Worm (Caenorhabditis elegans) whole organism, midembryonic: ENCODE results near the gene C16A11.3.

Experiments used
- T22C8.4 ChIP-seq: fragments of 200-800 bp; sonication (Bioruptor generic); IDR thresholded peaks from 2 replicates; pipeline ENCODE4 v1.3.6; 2022; ENCODE audit warnings: missing genetic modification characterization, missing compliant biosample characterization
- cog-1 ChIP-seq: sonication (generic microtip); optimal IDR thresholded peaks from 2 replicates; lab custom pipeline; 2016; ENCODE audit warnings: missing genetic modification characterization, missing compliant biosample characterization
- flt-1 ChIP-seq: fragments of 200-800 bp; sonication (Bioruptor generic); IDR thresholded peaks from 2 replicates; pipeline ENCODE4 v1.3.6; 2022; ENCODE audit warnings: missing genetic modification characterization, missing compliant biosample characterization
- klf-2 ChIP-seq: fragments of 200-800 bp; sonication (Bioruptor generic); conservative IDR thresholded peaks from 2 replicates; pipeline ENCODE4 v1.3.6; 2022; ENCODE audit warnings: missing genetic modification reagents, missing genetic modification characterization, missing compliant biosample characterization
- med-1 ChIP-seq: sonication (generic microtip); optimal IDR thresholded peaks from 2 replicates; lab custom pipeline; 2017; ENCODE audit warnings: missing genetic modification characterization, mild to moderate bottlenecking, missing compliant biosample characterization, antibody characterized with exemption, missing genetic modification reagents; ENCODE audit not compliant: insufficient read depth
- ref-1 ChIP-seq: fragments of 200-800 bp; sonication (Bioruptor generic); conservative IDR thresholded peaks from 2 replicates; pipeline ENCODE4 v1.3.6; 2022; ENCODE audit warnings: missing genetic modification reagents, missing genetic modification characterization, missing compliant biosample characterization
- tab-1 ChIP-seq: fragments of 200-800 bp; sonication (Bioruptor generic); IDR thresholded peaks from 2 replicates; pipeline ENCODE4 v1.3.6; 2022; ENCODE audit warnings: missing genetic modification characterization, missing compliant biosample characterization
- ztf-23 ChIP-seq: fragments of 200-800 bp; sonication (Bioruptor generic); IDR thresholded peaks from 2 replicates; pipeline ENCODE4 v1.3.6; 2022; ENCODE audit warnings: missing genetic modification reagents, missing genetic modification characterization, missing compliant biosample characterization
- ztf-29 ChIP-seq: fragments of 200-800 bp; sonication (Bioruptor generic); IDR thresholded peaks from 2 replicates; pipeline ENCODE4 v1.3.6; 2022; ENCODE audit warnings: missing genetic modification reagents, missing genetic modification characterization, missing compliant biosample characterization

C16A11.3 gene

DNA sequence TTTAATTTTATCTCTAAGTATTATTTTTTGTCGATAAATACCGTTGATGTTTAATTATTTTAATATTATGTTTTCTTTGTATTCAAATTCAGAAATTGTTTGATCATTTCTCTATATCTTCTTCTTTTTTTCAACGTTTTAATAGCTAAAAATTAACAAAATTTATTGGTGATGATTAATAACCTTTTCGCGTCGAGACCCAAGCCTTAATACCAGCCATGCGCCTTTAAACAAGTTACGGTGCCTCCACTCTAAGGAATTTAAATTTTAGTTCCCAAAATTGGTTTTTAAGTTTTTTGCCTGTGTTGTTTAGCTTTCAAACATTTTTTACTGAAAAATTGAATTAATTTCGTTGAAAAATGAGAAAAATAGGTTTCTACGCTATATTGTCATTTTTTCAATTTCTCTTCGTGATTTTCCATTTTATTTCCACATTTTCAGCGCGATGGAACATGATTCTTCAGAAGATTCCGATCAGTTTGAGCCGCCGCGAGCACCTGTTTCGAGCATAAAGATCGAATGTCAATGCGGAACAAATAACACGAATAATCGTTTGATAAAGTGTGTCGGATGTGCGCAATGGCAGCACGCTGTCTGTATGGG lies at the start of gene C16A11.3:
C16A11.3 (plus strand) TSS at position 440 of the 603 bp plus-strand sequence.
- TF ChIP-seq ztf-29, result no peak
- TF ChIP-seq tab-1 (GFP tag; lab: Robert Waterston, UW), result no peak
- TF ChIP-seq T22C8.4 (GFP tag; lab: Robert Waterston, UW), result no peak
- no peak for TF ChIP-seq flt-1 (GFP tag; lab: Robert Waterston, UW)
- TF ChIP-seq klf-2 (GFP tag; lab: Robert Waterston, UW), result no peak
- no peak for TF ChIP-seq ref-1 (GFP tag; lab: Robert Waterston, UW)
- no peak for TF ChIP-seq ztf-23 (GFP tag; lab: Robert Waterston, UW)
- TF ChIP-seq cog-1 (tag; lab: Kevin White, UChicago), result no peak
- no peak for TF ChIP-seq med-1 (GFP tag; lab: Kevin White, UChicago)

DNA sequence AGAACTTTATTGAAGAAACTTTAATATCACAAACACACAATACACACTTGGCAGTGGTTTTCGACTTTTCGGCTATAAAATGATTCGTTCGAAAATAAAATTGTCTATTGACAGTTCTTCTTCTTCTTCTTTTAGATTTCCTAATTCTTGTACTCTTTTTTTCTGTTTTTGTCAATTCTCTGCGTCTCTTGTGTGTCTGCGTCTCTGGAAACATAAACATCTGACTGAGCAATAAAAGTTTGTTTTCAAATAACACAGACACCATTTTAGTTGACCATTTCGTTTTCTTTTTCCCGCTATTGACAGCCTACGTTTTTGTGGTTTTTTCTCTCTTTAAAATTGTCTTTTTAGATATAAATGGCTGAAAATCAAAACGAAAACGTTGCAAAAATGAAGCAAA lies 49.4 kb upstream of the C16A11.3 start, which contains the start of gene R03H10.1:
R03H10.1 (plus strand) TSS at position 352 of the 400 bp plus-strand sequence.
- no peak for TF ChIP-seq T22C8.4 (GFP tag; lab: Robert Waterston, UW)
- no peak for TF ChIP-seq flt-1 (GFP tag; lab: Robert Waterston, UW)
- TF ChIP-seq tab-1 (GFP tag; lab: Robert Waterston, UW), result no peak
- no peak for TF ChIP-seq ztf-29
- no peak for TF ChIP-seq ref-1 (GFP tag; lab: Robert Waterston, UW)
- TF ChIP-seq cog-1 (tag; lab: Kevin White, UChicago), result no peak
- TF ChIP-seq klf-2 (GFP tag; lab: Robert Waterston, UW), result no peak
- TF ChIP-seq med-1 (GFP tag; lab: Kevin White, UChicago), result no peak
- no peak for TF ChIP-seq ztf-23 (GFP tag; lab: Robert Waterston, UW)

DNA sequence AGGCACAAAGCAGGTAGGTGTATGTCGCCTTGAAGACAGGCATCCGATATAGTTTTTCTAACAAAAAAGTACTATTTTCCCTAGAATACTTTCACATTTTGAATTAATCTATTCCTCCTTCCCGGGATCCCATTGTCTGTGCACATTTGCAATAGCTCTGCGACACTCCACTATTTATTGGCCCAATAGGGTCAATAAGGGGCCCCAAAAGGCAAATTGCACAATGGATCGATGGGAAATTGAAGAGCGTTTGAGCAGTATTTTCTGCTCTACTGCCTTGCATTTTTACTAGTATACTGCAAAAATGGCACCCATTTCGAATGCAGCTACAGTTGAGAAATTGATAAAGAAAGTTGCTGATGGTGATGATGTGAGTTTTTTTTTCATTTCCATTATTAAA lies 47.0 kb upstream of the C16A11.3 start, which contains the start of gene R03H10.11:
R03H10.11 (plus strand) TSS at position 301 of the 400 bp plus-strand sequence.
- no peak for TF ChIP-seq T22C8.4 (GFP tag; lab: Robert Waterston, UW)
- no peak for TF ChIP-seq tab-1 (GFP tag; lab: Robert Waterston, UW)
- TF ChIP-seq ztf-29, result no peak
- TF ChIP-seq cog-1 (tag; lab: Kevin White, UChicago), result no peak
- TF ChIP-seq ztf-23 (GFP tag; lab: Robert Waterston, UW), result no peak
- no peak for TF ChIP-seq flt-1 (GFP tag; lab: Robert Waterston, UW)

DNA sequence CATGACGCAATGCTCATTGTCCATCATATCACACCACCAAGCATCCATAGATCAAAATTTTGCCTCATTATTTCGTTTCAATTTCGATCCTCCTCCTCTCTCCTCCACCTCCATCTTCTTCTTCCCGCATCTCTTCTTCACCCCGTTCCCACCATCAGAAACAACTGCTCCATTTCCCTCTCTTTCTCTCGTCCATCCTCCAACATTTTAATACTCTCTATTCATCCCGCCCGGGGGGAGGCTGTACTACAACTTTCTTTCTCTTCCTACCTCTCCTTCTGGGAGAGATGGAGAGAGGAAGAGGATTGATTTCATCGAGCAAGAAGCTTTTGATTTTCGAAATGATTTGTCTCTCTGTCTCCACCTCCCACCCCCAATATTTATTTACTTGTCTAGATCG lies 45.4 kb upstream of the C16A11.3 start:
- TF ChIP-seq ztf-29, result no peak
- TF ChIP-seq T22C8.4 (GFP tag; lab: Robert Waterston, UW), result no peak
- no peak for TF ChIP-seq med-1 (GFP tag; lab: Kevin White, UChicago)
- TF ChIP-seq cog-1 (tag; lab: Kevin White, UChicago), result no peak
- TF ChIP-seq flt-1 (GFP tag; lab: Robert Waterston, UW), result no peak
- no peak for TF ChIP-seq tab-1 (GFP tag; lab: Robert Waterston, UW)
- TF ChIP-seq ref-1 (GFP tag; lab: Robert Waterston, UW), result no peak
- TF ChIP-seq ztf-23 (GFP tag; lab: Robert Waterston, UW), result no peak
- TF ChIP-seq klf-2 (GFP tag; lab: Robert Waterston, UW), result no peak

DNA sequence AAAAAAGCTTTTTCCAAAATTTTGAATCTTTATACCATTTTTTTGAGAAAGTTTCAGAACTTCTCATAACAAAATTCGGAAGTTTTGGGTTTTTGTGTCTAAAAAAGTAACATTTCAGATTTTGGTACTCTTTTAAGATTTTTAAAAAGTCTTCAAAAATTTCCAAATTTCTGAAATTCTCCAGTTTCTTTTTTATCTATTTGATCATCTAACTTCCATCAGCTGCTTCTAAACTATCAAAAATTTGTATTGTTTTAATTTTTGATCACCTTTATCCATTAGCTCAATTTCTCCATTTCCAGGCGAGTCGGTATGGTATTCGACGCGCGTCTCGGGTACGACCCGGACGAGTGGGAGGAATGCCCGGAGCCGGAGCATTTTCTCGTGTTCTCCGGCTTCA lies 43.0 kb upstream of the C16A11.3 start, which contains the start of gene cpna-1:
cpna-1 (plus strand) TSS at position 301 of the 400 bp plus-strand sequence.
- no peak for TF ChIP-seq ref-1 (GFP tag; lab: Robert Waterston, UW)
- no peak for TF ChIP-seq T22C8.4 (GFP tag; lab: Robert Waterston, UW)
- no peak for TF ChIP-seq cog-1 (tag; lab: Kevin White, UChicago)
- no peak for TF ChIP-seq tab-1 (GFP tag; lab: Robert Waterston, UW)
- no peak for TF ChIP-seq ztf-23 (GFP tag; lab: Robert Waterston, UW)
- TF ChIP-seq ztf-29, result no peak
- no peak for TF ChIP-seq flt-1 (GFP tag; lab: Robert Waterston, UW)
- no peak for TF ChIP-seq klf-2 (GFP tag; lab: Robert Waterston, UW)
- TF ChIP-seq med-1 (GFP tag; lab: Kevin White, UChicago), result no peak

DNA sequence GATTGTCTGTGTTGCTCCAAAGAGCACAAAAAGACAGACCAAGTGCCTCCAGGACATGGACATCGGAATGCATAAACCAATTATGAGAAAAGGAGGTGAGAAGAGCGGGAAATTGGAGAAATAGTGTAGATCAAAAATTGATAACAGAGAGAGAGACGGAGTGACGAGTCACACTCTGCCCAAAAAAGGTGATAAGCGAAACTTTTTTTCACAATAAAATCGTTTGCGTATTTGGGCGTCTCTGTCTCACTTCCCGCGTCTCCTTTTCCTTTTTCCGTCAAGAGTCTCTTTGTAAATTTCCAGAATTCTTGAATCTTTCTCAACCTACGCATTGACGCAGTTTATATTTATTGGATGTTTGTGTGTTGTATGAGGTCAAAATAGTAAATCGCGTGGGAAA lies 35.2 kb upstream of the C16A11.3 start, which contains the start of gene mth-2:
mth-2 (minus strand) TSS at position 188 of the 400 bp plus-strand sequence.
- TF ChIP-seq klf-2 (GFP tag; lab: Robert Waterston, UW) (no peak), T22C8.4 (GFP tag; lab: Robert Waterston, UW) (no peak), ztf-29 (no peak), tab-1 (GFP tag; lab: Robert Waterston, UW) (no peak), ztf-23 (GFP tag; lab: Robert Waterston, UW) (no peak), flt-1 (GFP tag; lab: Robert Waterston, UW) (no peak), cog-1 (tag; lab: Kevin White, UChicago) (no peak), ref-1 (GFP tag; lab: Robert Waterston, UW) (no peak), med-1 (GFP tag; lab: Kevin White, UChicago) (no peak)

DNA sequence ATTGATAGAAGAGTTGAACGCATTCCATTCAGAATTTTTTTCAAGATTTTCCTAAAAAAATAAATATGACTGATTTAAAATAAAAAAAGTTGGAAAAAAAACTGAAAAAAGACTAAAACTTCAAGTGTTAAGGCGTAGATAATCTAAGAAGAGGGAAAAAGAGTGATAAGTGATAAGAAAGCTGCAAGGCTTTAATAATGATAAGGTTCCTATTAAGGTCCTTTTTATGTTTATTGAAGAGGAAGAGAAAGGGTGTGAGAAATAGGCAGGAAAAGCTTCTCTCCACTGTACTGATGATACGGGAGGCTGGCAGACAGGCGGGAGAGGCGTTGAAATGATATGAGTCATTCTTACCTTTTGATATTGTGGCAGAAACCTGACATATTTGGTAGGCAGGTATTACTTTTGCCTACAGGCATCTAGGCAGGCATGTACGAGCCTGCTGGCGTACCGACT lies 25.6 kb upstream of the C16A11.3 start, which contains the start of gene mth-1:
mth-1 (minus strand) TSS at position 51 of the 456 bp plus-strand sequence.
- TF ChIP-seq klf-2 (GFP tag; lab: Robert Waterston, UW) (no peak), ztf-29 (no peak), flt-1 (GFP tag; lab: Robert Waterston, UW) (no peak), med-1 (GFP tag; lab: Kevin White, UChicago) (no peak), ref-1 (GFP tag; lab: Robert Waterston, UW) (no peak), cog-1 (tag; lab: Kevin White, UChicago) (no peak), ztf-23 (GFP tag; lab: Robert Waterston, UW) (no peak), tab-1 (GFP tag; lab: Robert Waterston, UW) (no peak), T22C8.4 (GFP tag; lab: Robert Waterston, UW) (no peak)

DNA sequence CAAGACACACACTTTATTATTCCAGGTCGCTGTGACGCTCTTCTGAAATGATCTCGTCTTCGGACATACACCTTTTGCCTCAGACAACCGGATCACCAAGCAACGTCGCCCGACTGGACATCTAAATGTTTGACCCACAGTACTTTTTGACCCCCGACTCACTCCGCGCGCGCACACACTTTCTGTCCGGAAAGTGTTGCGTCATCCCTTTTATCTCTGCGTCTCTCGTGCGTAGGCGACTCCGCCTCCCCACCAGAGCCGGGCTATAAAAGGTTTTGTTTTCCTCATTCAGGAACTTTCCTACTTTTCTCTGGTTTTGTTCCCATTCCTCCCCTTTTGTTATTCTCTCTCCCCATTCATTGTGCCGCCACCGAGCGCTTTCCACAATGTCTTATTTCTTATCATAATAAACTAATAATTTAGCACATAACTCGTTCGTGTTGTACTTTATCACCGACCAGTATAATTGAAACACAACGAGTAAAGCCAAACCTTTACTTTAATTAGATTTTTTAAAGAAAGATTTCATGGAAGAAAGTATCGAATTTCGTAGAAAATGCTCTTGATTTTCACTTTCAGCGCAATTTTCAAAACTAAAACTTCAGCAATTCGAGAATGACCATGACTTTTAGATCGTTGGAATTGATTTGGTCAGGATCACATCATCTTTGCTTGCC lies 20.1 kb upstream of the C16A11.3 start, which contains the start of gene F31D5.6:
F31D5.6 (plus strand) TSS at position 627 of the 677 bp plus-strand sequence.
- TF ChIP-seq ref-1 (GFP tag; lab: Robert Waterston, UW) (no peak), klf-2 (GFP tag; lab: Robert Waterston, UW) (no peak), tab-1 (GFP tag; lab: Robert Waterston, UW) (no peak), flt-1 (GFP tag; lab: Robert Waterston, UW) (no peak), T22C8.4 (GFP tag; lab: Robert Waterston, UW) (no peak), ztf-23 (GFP tag; lab: Robert Waterston, UW) (no peak), med-1 (GFP tag; lab: Kevin White, UChicago) (no peak), ztf-29 (no peak), cog-1 (tag; lab: Kevin White, UChicago) (no peak)
